Worm (Caenorhabditis elegans): ENCODE results near the gene srw-51.

The srw-51 gene

DNA sequence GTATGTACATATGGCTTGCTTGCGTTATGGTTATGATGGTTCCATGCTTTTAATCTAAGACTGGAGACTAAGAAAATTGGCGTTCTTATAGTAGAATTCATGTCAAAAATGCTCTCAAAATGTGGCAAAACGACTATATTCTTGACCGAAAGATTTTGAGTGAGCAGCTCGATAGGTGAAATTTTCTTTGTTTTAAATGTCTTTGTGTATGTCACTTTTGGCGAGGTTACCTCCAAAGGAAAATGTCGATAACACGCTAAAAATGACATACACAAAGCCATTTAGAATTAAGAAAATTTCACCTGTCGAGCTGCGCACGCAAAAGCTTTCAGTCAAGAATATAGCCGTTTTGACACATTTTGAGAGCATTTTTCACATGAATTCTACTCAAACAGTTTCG is 3.3 kb downstream of the srw-51 start, which contains the start of gene srz-66:
Gene srz-66, minus strand, starts transcription at position 101 of the 400 bp plus-strand sequence.
- TF ChIP-seq unc-62 (GFP tag; optimal IDR thresholded peaks at IDR 0.05) = no peak

DNA sequence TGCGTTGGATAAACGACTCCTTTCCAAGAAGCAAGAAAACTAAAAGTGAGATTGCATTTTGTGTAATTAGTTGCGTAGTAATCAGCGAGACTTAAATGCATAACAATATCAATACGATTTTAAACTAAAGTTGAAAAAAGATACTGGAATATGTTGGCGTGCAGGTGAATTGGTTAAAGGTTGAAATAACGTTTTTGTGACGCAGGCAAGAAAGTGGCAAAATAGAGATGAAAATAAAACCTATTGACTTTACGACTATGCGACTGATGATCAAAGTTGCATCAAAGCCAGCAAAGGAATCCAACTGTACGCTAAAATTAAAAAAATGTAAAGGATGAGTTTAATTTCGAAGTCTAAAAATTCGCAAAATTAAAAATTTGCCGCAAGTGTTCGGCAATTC is 5.3 kb downstream of the srw-51 start, which contains the start of gene srh-102:
Gene srh-102, minus strand, starts transcription at position 101 of the 400 bp plus-strand sequence.
- no peak for TF ChIP-seq unc-62 (GFP tag; optimal IDR thresholded peaks at IDR 0.05)

DNA sequence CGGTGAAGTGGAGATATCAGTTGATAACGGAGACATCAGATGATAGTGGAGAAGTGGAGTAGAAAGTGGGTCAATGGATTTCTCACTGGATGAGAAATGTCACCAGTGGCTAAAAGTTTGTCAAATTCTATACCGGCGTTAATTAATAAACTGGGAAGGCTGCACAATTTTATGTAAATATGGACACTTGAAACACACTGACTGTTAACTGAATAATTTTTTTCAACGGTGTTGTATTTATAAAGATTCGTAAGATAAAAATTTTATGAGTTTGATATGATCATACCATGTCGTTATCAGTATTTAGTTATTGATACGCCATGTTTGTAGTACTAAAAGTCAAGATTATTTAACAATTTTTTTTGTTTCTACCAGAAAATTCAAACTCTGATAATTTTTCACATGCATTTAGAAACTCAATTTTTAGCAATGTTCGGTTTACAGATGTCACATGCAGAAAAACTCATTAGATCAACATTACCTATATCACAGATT is 11.2 kb downstream of the srw-51 start, which contains the start of gene F40D4.12:
Gene F40D4.12, plus strand, starts transcription at position 445 of the 495 bp plus-strand sequence.
- no peak for TF ChIP-seq unc-62 (GFP tag; optimal IDR thresholded peaks at IDR 0.05)

DNA sequence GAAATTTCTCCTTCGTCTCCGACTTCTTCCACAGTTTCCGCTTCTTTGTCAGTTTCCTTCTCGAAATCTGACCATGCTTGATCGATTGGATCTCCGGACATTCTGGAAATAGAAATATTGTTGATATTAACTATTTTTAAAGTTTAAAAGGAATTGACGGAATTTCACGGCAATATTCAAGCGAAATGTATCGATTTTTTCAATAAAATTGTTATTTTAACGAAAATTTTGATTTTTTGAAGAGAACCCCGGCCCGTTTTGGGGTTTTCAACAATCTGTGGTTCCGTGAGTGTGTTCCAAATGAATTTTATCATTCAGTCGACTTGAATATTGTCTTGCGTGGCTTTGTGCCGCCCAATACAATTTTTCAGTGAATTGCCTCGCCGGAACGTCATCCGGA is 13.6 kb downstream of the srw-51 start, which contains the start of gene F40D4.13:
Gene F40D4.13, minus strand, starts transcription at position 101 of the 400 bp plus-strand sequence.
- no peak for TF ChIP-seq unc-62 (GFP tag; optimal IDR thresholded peaks at IDR 0.05)

DNA sequence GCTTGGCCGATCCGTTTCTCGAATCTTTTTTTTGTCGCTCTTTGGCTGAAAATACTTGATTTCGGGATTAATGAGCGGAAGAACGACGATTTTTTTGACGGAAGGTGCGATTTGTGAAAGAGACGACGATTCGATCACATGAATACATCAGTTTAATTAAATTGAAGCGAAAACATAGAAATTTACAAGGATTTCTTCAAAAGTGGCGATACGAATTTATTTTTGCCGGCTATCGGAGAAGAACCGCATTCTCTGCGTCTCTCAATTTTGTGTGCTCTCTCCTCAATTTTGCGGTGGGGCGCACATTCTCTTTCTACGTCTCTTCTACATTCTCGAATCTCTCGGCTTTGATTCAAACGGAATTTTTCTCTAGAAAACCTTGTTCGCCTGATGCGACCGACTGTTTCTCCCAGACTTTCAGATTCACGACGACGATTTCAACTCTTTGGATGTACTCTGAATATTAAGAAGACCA is 15.3 kb downstream of the srw-51 start, which contains the start of gene F40D4.17:
Gene F40D4.17, minus strand, starts transcription at position 51 of the 475 bp plus-strand sequence.
- no peak for TF ChIP-seq unc-62 (GFP tag; optimal IDR thresholded peaks at IDR 0.05)

DNA sequence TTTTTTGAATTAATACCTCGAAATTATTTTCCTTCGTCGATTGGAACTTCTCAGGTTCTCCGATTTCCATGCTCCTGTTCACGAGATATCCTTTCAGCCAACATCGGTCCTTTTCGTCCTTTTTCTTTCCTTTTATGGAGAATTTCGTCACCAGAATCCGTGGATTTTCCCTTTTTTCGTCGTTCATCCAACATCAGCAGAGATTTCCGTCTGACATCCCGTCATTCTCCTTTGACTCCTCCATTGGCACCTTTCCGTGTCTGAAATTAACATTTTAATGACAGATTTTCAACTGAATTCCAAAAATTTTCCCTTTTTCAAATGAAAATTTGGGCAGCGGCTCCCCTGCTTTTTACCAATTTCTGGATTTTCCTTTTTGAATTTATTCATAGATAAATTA is 15.8 kb downstream of the srw-51 start:
- no peak for TF ChIP-seq unc-62 (GFP tag; optimal IDR thresholded peaks at IDR 0.05)

DNA sequence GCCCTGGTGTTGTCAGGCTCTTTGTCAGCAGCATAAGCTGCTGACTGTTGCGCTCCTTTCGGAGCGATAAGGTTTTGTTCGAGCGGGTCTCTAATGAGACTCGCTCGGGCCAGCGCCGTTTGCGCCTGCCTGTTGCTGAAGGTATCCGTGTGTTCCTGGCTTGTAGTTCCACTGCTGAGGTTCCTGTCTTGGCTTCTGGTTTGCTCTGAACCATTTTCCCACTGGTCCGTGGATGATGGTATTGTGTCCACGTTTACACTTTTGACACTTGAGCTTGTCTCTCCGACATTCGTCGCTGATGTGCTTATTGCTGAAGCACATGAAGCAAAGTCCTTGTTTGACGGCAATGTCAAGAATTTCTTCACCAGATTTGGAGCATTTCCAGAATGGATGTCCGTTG is 19.4 kb downstream of the srw-51 start:
- TF ChIP-seq unc-62 (GFP tag; optimal IDR thresholded peaks at IDR 0.05) = no peak

Data from whole organism, dauer.